Worm (Caenorhabditis elegans) whole organism, L1 larva: ENCODE results near the gene nhr-131.

Experiments used
- F16B12.6 ChIP-seq: fragments of 150-350 bp; optimal IDR thresholded peaks from 2 replicates; lab custom pipeline; 2014; ENCODE audit warnings: missing biosample characterization, missing genetic modification characterization
- Y116A8C.19 ChIP-seq: sonication (generic microtip); optimal IDR thresholded peaks from 2 replicates; lab custom pipeline; 2016; ENCODE audit warnings: missing compliant biosample characterization, missing genetic modification characterization, borderline replicate concordance
- alr-1 ChIP-seq: fragments of 200-800 bp; sonication (Bioruptor generic); optimal IDR thresholded peaks from 2 replicates; lab custom pipeline; 2018; ENCODE audit warnings: borderline replicate concordance, mild to moderate bottlenecking, missing genetic modification characterization, missing compliant biosample characterization
- ama-1 ChIP-seq: fragments of 150-350 bp; optimal IDR thresholded peaks from 2 replicates; lab custom pipeline; 2014
- ceh-63 ChIP-seq: fragments of 200-800 bp; sonication (Bioruptor generic); optimal IDR thresholded peaks from 2 replicates; lab custom pipeline; 2018; ENCODE audit warnings: mild to moderate bottlenecking, missing genetic modification characterization, missing compliant biosample characterization
- ceh-82 ChIP-seq, 3 experiments: fragments of 150-350 bp in 1 of 3; sonication (generic microtip) in 2 of 3; optimal IDR thresholded peaks; 2 replicates each; lab custom pipeline; 2014 to 2017; ENCODE audit warnings: missing biosample characterization in 3 of 3, missing genetic modification characterization in 3 of 3
- ceh-88 ChIP-seq: fragments of 200-800 bp; sonication (Bioruptor generic); IDR thresholded peaks from 2 replicates; pipeline ENCODE4 v1.3.6; 2022; ENCODE audit warnings: missing genetic modification characterization, missing compliant biosample characterization
- ces-1 ChIP-seq: fragments of 150-350 bp; optimal IDR thresholded peaks from 2 replicates; lab custom pipeline; 2014; ENCODE audit warnings: missing biosample characterization, missing genetic modification reagents, missing genetic modification characterization
- efl-1 ChIP-seq, 4 experiments: fragments of 150-350 bp; optimal IDR thresholded peaks in 3 of 4; peaks in 1 of 4; 1 replicate in 1 of 4; 2 replicates in 3 of 4; lab custom pipeline; 2014; ENCODE audit warnings: missing biosample characterization in 2 of 4, missing genetic modification characterization in 2 of 4, missing genetic modification reagents in 2 of 4
- egl-27 ChIP-seq, 2 experiments: fragments of 150-350 bp in 1 of 2; sonication (generic microtip); optimal IDR thresholded peaks; 3 replicates each; lab custom pipeline; 2017 to 2018; ENCODE audit warnings: missing biosample characterization in 2 of 2, missing genetic modification characterization in 2 of 2, missing genetic modification reagents in 2 of 2
- fkh-4 ChIP-seq: sonication (generic microtip); optimal IDR thresholded peaks from 2 replicates; lab custom pipeline; 2016; ENCODE audit warnings: missing compliant biosample characterization, missing genetic modification characterization, borderline replicate concordance
- fkh-8 ChIP-seq: sonication (generic microtip); optimal IDR thresholded peaks from 2 replicates; lab custom pipeline; 2016; ENCODE audit warnings: mild to moderate bottlenecking, missing genetic modification characterization, missing compliant biosample characterization
- hlh-4 ChIP-seq: sonication (generic microtip); optimal IDR thresholded peaks from 2 replicates; lab custom pipeline; 2016; ENCODE audit warnings: mild to moderate bottlenecking, missing genetic modification characterization, missing compliant biosample characterization
- hpl-2 ChIP-seq: fragments of 150-350 bp; optimal IDR thresholded peaks from 2 replicates; lab custom pipeline; 2014; ENCODE audit warnings: missing biosample characterization, missing genetic modification reagents, missing genetic modification characterization
- isw-1 ChIP-seq: fragments of 200-800 bp; sonication (Bioruptor generic); IDR thresholded peaks from 2 replicates; pipeline ENCODE4 v1.3.6; 2022; ENCODE audit warnings: missing genetic modification characterization, missing compliant biosample characterization
- jun-1 ChIP-seq: fragments of 150-350 bp; optimal IDR thresholded peaks from 2 replicates; lab custom pipeline; 2014; ENCODE audit warnings: missing biosample characterization, missing genetic modification reagents, missing genetic modification characterization
- lin-13 ChIP-seq: fragments of 150-350 bp; optimal IDR thresholded peaks from 2 replicates; lab custom pipeline; 2014; ENCODE audit warnings: missing biosample characterization, missing genetic modification reagents, missing genetic modification characterization
- lin-14 ChIP-seq: fragments of 200-800 bp; sonication (Bioruptor generic); optimal IDR thresholded peaks from 2 replicates; lab custom pipeline; 2018; ENCODE audit warnings: mild to moderate bottlenecking, missing genetic modification characterization, moderate library complexity, missing compliant biosample characterization
- lin-35 ChIP-seq, 2 experiments: fragments of 150-350 bp; optimal IDR thresholded peaks; 2 replicates each; lab custom pipeline; 2014; ENCODE audit warnings: missing biosample characterization in 2 of 2, missing genetic modification characterization in 2 of 2, missing genetic modification reagents in 2 of 2
- lir-3 ChIP-seq: sonication (generic microtip); optimal IDR thresholded peaks from 2 replicates; lab custom pipeline; 2016; ENCODE audit warnings: mild to moderate bottlenecking, missing genetic modification characterization, moderate library complexity, missing compliant biosample characterization; ENCODE audit not compliant: poor library complexity
- mef-2 ChIP-seq: fragments of 150-350 bp; optimal IDR thresholded peaks from 2 replicates; lab custom pipeline; 2014; ENCODE audit warnings: missing biosample characterization, missing genetic modification characterization
- nhr-19 ChIP-seq: fragments of 200-800 bp; sonication (Bioruptor generic); conservative IDR thresholded peaks from 2 replicates; pipeline ENCODE4 v1.3.6; 2022; ENCODE audit warnings: missing genetic modification characterization, missing compliant biosample characterization
- nhr-20 ChIP-seq: sonication (generic microtip); optimal IDR thresholded peaks from 2 replicates; lab custom pipeline; 2016; ENCODE audit warnings: mild to moderate bottlenecking, missing genetic modification characterization, missing compliant biosample characterization
- nhr-237 ChIP-seq: fragments of 150-350 bp; optimal IDR thresholded peaks from 2 replicates; lab custom pipeline; 2014; ENCODE audit warnings: missing biosample characterization, missing genetic modification characterization
- nhr-28 ChIP-seq: fragments of 150-350 bp; optimal IDR thresholded peaks from 2 replicates; lab custom pipeline; 2014; ENCODE audit warnings: missing biosample characterization, missing genetic modification characterization
- nhr-47 ChIP-seq: sonication (generic microtip); optimal IDR thresholded peaks from 2 replicates; lab custom pipeline; 2016; ENCODE audit warnings: mild to moderate bottlenecking, missing genetic modification characterization, moderate library complexity, missing compliant biosample characterization
- nhr-71 ChIP-seq: sonication (generic microtip); optimal IDR thresholded peaks from 2 replicates; lab custom pipeline; 2016; ENCODE audit warnings: mild to moderate bottlenecking, missing genetic modification characterization, moderate library complexity, missing compliant biosample characterization
- nhr-76 ChIP-seq: sonication (generic microtip); optimal IDR thresholded peaks from 2 replicates; lab custom pipeline; 2017; ENCODE audit warnings: missing biosample characterization, missing genetic modification characterization
- nhr-85 ChIP-seq: sonication (generic microtip); peaks from one replicate; lab custom pipeline; 2016; ENCODE audit warnings: missing genetic modification characterization, inconsistent platforms, missing compliant biosample characterization
- nhr-90 ChIP-seq: sonication (generic microtip); optimal IDR thresholded peaks from 2 replicates; lab custom pipeline; 2016; ENCODE audit warnings: mild to moderate bottlenecking, missing genetic modification characterization, missing compliant biosample characterization; ENCODE audit not compliant: poor library complexity
- pag-3 ChIP-seq: sonication (generic microtip); optimal IDR thresholded peaks from 2 replicates; lab custom pipeline; 2017; ENCODE audit warnings: missing genetic modification characterization, mild to moderate bottlenecking, missing compliant biosample characterization, antibody characterized with exemption, borderline replicate concordance; ENCODE audit not compliant: insufficient read depth
- pax-3 ChIP-seq: fragments of 200-800 bp; sonication (Bioruptor generic); optimal IDR thresholded peaks from 2 replicates; lab custom pipeline; 2018; ENCODE audit warnings: mild to moderate bottlenecking, missing genetic modification characterization, moderate library complexity, missing compliant biosample characterization
- pqm-1 ChIP-seq: sonication (generic microtip); optimal IDR thresholded peaks from 3 replicates; lab custom pipeline; 2017; ENCODE audit warnings: missing biosample characterization, missing genetic modification characterization
- rnt-1 ChIP-seq: sonication (generic microtip); optimal IDR thresholded peaks from 2 replicates; lab custom pipeline; 2016; ENCODE audit warnings: mild to moderate bottlenecking, missing genetic modification characterization, moderate library complexity, missing compliant biosample characterization
- snu-23 ChIP-seq: sonication (generic microtip); optimal IDR thresholded peaks from 2 replicates; lab custom pipeline; 2016; ENCODE audit warnings: missing genetic modification characterization, missing compliant biosample characterization
- sptf-1 ChIP-seq: fragments of 150-350 bp; optimal IDR thresholded peaks from 2 replicates; lab custom pipeline; 2014; ENCODE audit warnings: missing biosample characterization, missing genetic modification characterization
- sup-37 ChIP-seq: fragments of 200-800 bp; sonication (Bioruptor generic); optimal IDR thresholded peaks from 2 replicates; lab custom pipeline; 2018; ENCODE audit warnings: mild to moderate bottlenecking, missing genetic modification characterization, missing compliant biosample characterization
- unc-30 ChIP-seq: sonication (generic microtip); optimal IDR thresholded peaks from 2 replicates; lab custom pipeline; 2017; ENCODE audit warnings: missing biosample characterization, missing genetic modification characterization
- unc-62 ChIP-seq: fragments of 150-350 bp; optimal IDR thresholded peaks from 2 replicates; lab custom pipeline; 2014; ENCODE audit warnings: missing biosample characterization, missing genetic modification reagents, missing genetic modification characterization
- vab-15 ChIP-seq: sonication (generic microtip); optimal IDR thresholded peaks from 2 replicates; lab custom pipeline; 2017; ENCODE audit warnings: missing genotype, mild to moderate bottlenecking, missing genetic modification characterization, missing compliant biosample characterization
- xbp-1 ChIP-seq: sonication (generic microtip); optimal IDR thresholded peaks from 2 replicates; lab custom pipeline; 2016; ENCODE audit warnings: missing genetic modification characterization, missing compliant biosample characterization
- zag-1 ChIP-seq: fragments of 150-350 bp; optimal IDR thresholded peaks from 2 replicates; lab custom pipeline; 2014; ENCODE audit warnings: missing biosample characterization, missing genetic modification characterization
- ztf-4 ChIP-seq: fragments of 150-350 bp; optimal IDR thresholded peaks from 2 replicates; lab custom pipeline; 2014; ENCODE audit warnings: missing biosample characterization, missing genetic modification characterization

nhr-131 gene

ce11 chrV:501230-501629 is 7.1 kb downstream of the nhr-131 start, which contains the start of gene str-256 (continued):
- TF ChIP-seq nhr-71 (tag; lab: Kevin White, UChicago) (no peak), fkh-4 (no peak), lin-14 (GFP tag; lab: Kevin White, UChicago) (no peak)

DNA sequence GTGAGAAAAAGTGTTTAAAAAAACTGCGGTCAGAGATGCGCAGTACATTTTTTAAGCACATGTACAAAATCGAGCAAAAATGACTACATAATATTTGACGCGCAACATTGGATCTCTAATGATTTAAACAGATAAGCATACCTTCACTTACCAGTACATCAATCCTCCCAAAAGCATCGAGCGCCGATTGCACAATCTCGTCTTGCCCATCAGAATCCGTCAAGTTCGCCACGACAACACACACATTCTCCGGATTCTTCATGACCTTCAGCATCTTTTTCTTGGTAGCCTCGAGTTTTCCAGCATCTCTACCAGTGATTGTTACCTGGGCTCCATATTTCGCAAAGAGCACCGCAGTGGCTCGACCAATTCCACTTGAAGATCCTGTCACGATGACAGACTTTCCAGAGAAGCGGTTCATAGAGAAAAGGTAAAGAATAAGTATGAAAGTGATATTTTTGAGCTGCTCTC is 8.7 kb downstream of the nhr-131 start, which contains the start of gene T01G6.10:
Gene T01G6.10 (minus strand): TSS at position 421 of the 471 bp plus-strand sequence.
- TF ChIP-seq snu-23: no peak
- TF ChIP-seq isw-1 (GFP tag; lab: Robert Waterston, UW): no peak
- TF ChIP-seq lin-35 (GFP tag; optimal IDR thresholded peaks at IDR 0.05; lab: Kevin White, UChicago): no peak
- TF ChIP-seq pqm-1 (tag; lab: Kevin White, UChicago): no peak
- TF ChIP-seq ceh-88 (GFP tag; lab: Robert Waterston, UW): no peak
- no peak for TF ChIP-seq sup-37 (GFP tag; lab: Kevin White, UChicago)
- TF ChIP-seq nhr-28: no peak
- no peak for TF ChIP-seq ceh-82 (tag; optimal IDR thresholded peaks at IDR 0.05; lab: Kevin White, UChicago)
- TF ChIP-seq alr-1: no peak
- no peak for TF ChIP-seq sptf-1
- TF ChIP-seq unc-62 (GFP tag; lab: Kevin White, UChicago): no peak
- no peak for TF ChIP-seq lin-13 (GFP tag; lab: Kevin White, UChicago)

DNA sequence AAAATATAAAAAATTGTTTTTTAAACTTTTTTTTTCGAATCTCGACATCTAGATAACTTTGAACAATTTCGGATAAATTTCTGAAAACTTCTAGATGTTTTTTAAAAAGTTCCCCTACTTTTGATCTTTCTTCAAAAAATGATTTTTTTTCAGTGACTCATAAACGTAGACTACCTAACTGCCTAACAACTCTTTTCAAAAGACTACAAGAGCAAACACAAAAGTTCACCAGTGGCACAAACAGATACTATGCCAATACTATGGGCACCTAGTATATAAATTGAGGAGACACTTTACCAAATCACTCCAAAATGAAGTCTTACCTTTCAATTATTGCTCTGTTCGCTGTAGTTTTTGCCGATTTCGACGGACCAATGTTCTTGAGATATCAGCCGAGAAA is 9.6 kb downstream of the nhr-131 start, which contains the start of gene srlf-35:
Gene srlf-35 (plus strand): TSS at position 301 of the 400 bp plus-strand sequence.
- TF ChIP-seq pax-3 (no peak), nhr-19 (no peak), fkh-8 (tag; lab: Kevin White, UChicago) (no peak), nhr-85 (no peak), ama-1 (no peak), efl-1 (optimal IDR thresholded peaks at IDR 0.05; lab: Kevin White, UChicago) (no peak), efl-1 (GFP tag; optimal IDR thresholded peaks at IDR 0.05 in 1 of 2; lab: Kevin White, UChicago) (no peak), nhr-90 (tag; lab: Kevin White, UChicago) (no peak), F16B12.6 (tag; lab: Kevin White, UChicago) (no peak), vab-15 (no peak), ztf-4 (tag; lab: Kevin White, UChicago) (no peak), unc-30 (no peak), nhr-76 (tag; lab: Kevin White, UChicago) (no peak), nhr-237 (no peak), hlh-4 (no peak), nhr-20 (tag; lab: Kevin White, UChicago) (no peak), zag-1 (tag; lab: Kevin White, UChicago) (no peak), egl-27 (tag; optimal IDR thresholded peaks at IDR 0.05; lab: Kevin White, UChicago) (no peak), ceh-63 (no peak)
- TF ChIP-seq, all 84 proteins: peak for 0

- TF ChIP-seq hpl-2 (GFP tag; lab: Kevin White, UChicago) (no peak), lin-13 (GFP tag; lab: Kevin White, UChicago) (no peak), vab-15 (no peak), zag-1 (tag; lab: Kevin White, UChicago) (no peak), mef-2 (tag; lab: Kevin White, UChicago) (no peak), nhr-28 (no peak), sptf-1 (no peak), ceh-88 (GFP tag; lab: Robert Waterston, UW) (no peak), Y116A8C.19 (tag; lab: Kevin White, UChicago) (no peak), ceh-82 (tag; optimal IDR thresholded peaks at IDR 0.05; lab: Kevin White, UChicago) (no peak), xbp-1 (tag; lab: Kevin White, UChicago) (no peak), ces-1 (GFP tag; lab: Kevin White, UChicago) (no peak), nhr-71 (tag; lab: Kevin White, UChicago) (no peak), nhr-47 (no peak), rnt-1 (tag; lab: Kevin White, UChicago) (no peak), unc-62 (GFP tag; lab: Kevin White, UChicago) (no peak), lir-3 (tag; lab: Kevin White, UChicago) (no peak), pag-3 (no peak), jun-1 (tag; lab: Kevin White, UChicago) (no peak)
Observed at ce11 chrV:505191-505590, 11.0 kb downstream of the nhr-131 start, which contains the start of gene srlf-19. Gene srlf-19, plus strand, starts transcription at chrV:505491.
